Fruit fly (Drosophila melanogaster) whole organism, embryonic: Measurements from ENCODE around the gene CG17028.

Source experiments
- B-H2 ChIP-seq: fragments of 200-800 bp; sonication (Bioruptor generic); optimal IDR thresholded peaks from 2 replicates; lab custom pipeline; 2018; ENCODE audit warnings: missing biosample characterization, mild to moderate bottlenecking, missing genetic modification characterization
- CG10366 ChIP-seq: fragments of 200-800 bp; sonication (Bioruptor generic); IDR thresholded peaks from 2 replicates; pipeline ENCODE4 v1.3.6; 2022; ENCODE audit warnings: missing biosample characterization, missing genetic modification characterization
- CG11696 ChIP-seq: fragments of 200-800 bp; sonication (Bioruptor generic); IDR thresholded peaks from 2 replicates; pipeline ENCODE4 v1.3.6; 2022; ENCODE audit warnings: missing biosample characterization, missing genetic modification characterization
- CG12219 ChIP-seq: fragments of 200-800 bp; sonication (Bioruptor generic); optimal IDR thresholded peaks from 3 replicates; lab custom pipeline; 2018; ENCODE audit warnings: missing biosample characterization, mild to moderate bottlenecking, missing genetic modification characterization
- CG12769 ChIP-seq: fragments of 200-800 bp; sonication (Bioruptor generic); optimal IDR thresholded peaks from 2 replicates; lab custom pipeline; 2019; ENCODE audit warnings: missing biosample characterization, mild to moderate bottlenecking, missing genetic modification characterization, moderate library complexity
- CG14050 ChIP-seq: fragments of 200-800 bp; sonication (Bioruptor generic); IDR thresholded peaks from 3 replicates; pipeline ENCODE4 v1.3.6; 2022; ENCODE audit warnings: missing biosample characterization, missing genetic modification characterization
- CG16815 ChIP-seq: fragments of 200-800 bp; sonication (Bioruptor generic); optimal IDR thresholded peaks from 3 replicates; lab custom pipeline; 2017; ENCODE audit warnings: missing biosample characterization, mild to moderate bottlenecking, missing genetic modification characterization
- CG17359 ChIP-seq: fragments of 200-800 bp; sonication (Bioruptor generic); optimal IDR thresholded peaks from 3 replicates; lab custom pipeline; 2018; ENCODE audit warnings: missing biosample characterization, mild to moderate bottlenecking, missing genetic modification characterization, moderate library complexity
- CG17802 ChIP-seq: fragments of 200-800 bp; sonication (Bioruptor generic); optimal IDR thresholded peaks from 2 replicates; lab custom pipeline; 2018; ENCODE audit warnings: missing biosample characterization, mild to moderate bottlenecking, missing genetic modification characterization, moderate library complexity
- CG17912 ChIP-seq: fragments of 200-800 bp; sonication (Bioruptor generic); optimal IDR thresholded peaks from 2 replicates; lab custom pipeline; 2018; ENCODE audit warnings: missing biosample characterization, mild to moderate bottlenecking, missing genetic modification characterization
- CG2129 ChIP-seq: fragments of 200-800 bp; sonication (Bioruptor generic); IDR thresholded peaks from 2 replicates; pipeline ENCODE4 v1.3.6; 2022; ENCODE audit warnings: missing biosample characterization, missing genetic modification characterization; ENCODE audit not compliant: partially characterized antibody
- CG2712 ChIP-seq: fragments of 200-800 bp; optimal IDR thresholded peaks from 3 replicates; lab custom pipeline; 2019; ENCODE audit warnings: missing biosample characterization, mild to moderate bottlenecking, missing genetic modification characterization, moderate library complexity
- CG3065 ChIP-seq: fragments of 200-800 bp; sonication (Bioruptor generic); optimal IDR thresholded peaks from 2 replicates; lab custom pipeline; 2016; ENCODE audit warnings: missing biosample characterization, missing genetic modification characterization
- CG3407 ChIP-seq: fragments of 200-800 bp; sonication (Bioruptor generic); optimal IDR thresholded peaks from 2 replicates; lab custom pipeline; 2018; ENCODE audit warnings: missing biosample characterization, mild to moderate bottlenecking, missing genetic modification characterization
- CG6175 ChIP-seq: fragments of 200-800 bp; sonication (Bioruptor generic); IDR thresholded peaks from 3 replicates; pipeline ENCODE4 v1.3.6; 2022; ENCODE audit warnings: missing biosample characterization, missing genetic modification characterization
- CG6765 ChIP-seq: fragments of 200-800 bp; sonication (Bioruptor generic); optimal IDR thresholded peaks from 3 replicates; lab custom pipeline; 2017; ENCODE audit warnings: missing biosample characterization, mild to moderate bottlenecking, missing genetic modification characterization
- CG7745 ChIP-seq: fragments of 200-800 bp; sonication (Bioruptor generic); optimal IDR thresholded peaks from 2 replicates; lab custom pipeline; 2018; ENCODE audit warnings: missing biosample characterization, mild to moderate bottlenecking, missing genetic modification characterization, moderate library complexity
- CG7928 ChIP-seq: fragments of 200-800 bp; sonication (Bioruptor generic); optimal IDR thresholded peaks from 2 replicates; lab custom pipeline; 2017; ENCODE audit warnings: missing biosample characterization, mild to moderate bottlenecking, missing genetic modification characterization
- CG7987 ChIP-seq: fragments of 200-800 bp; sonication (Bioruptor generic); optimal IDR thresholded peaks from 2 replicates; lab custom pipeline; 2018; ENCODE audit warnings: missing biosample characterization, mild to moderate bottlenecking, missing genetic modification characterization, moderate library complexity
- CG9437 ChIP-seq: fragments of 200-800 bp; sonication (Bioruptor generic); optimal IDR thresholded peaks from 2 replicates; lab custom pipeline; 2018; ENCODE audit warnings: missing biosample characterization, mild to moderate bottlenecking, missing genetic modification characterization
- Dfd ChIP-seq, 2 experiments: fragments of >200 bp; optimal IDR thresholded peaks; 2 replicates each; lab custom pipeline; 2017; ENCODE audit warnings: missing biosample characterization in 2 of 2, missing genetic modification characterization in 2 of 2
- Dip2 ChIP-seq: fragments of 200-800 bp; sonication (Bioruptor generic); IDR thresholded peaks from 2 replicates; pipeline ENCODE4 v1.3.6; 2022; ENCODE audit warnings: missing biosample characterization, missing genetic modification characterization
- Dref ChIP-seq: fragments of 200-800 bp; sonication (Bioruptor generic); IDR thresholded peaks from 2 replicates; pipeline ENCODE4 v1.3.6; 2022; ENCODE audit warnings: missing biosample characterization, missing genetic modification characterization
- HLHmδ ChIP-seq: fragments of 200-800 bp; sonication (Bioruptor generic); optimal IDR thresholded peaks from 2 replicates; lab custom pipeline; 2018; ENCODE audit warnings: missing biosample characterization, mild to moderate bottlenecking, missing genetic modification characterization, moderate library complexity
- Hmr ChIP-seq: fragments of 200-800 bp; sonication (Bioruptor generic); optimal IDR thresholded peaks from 3 replicates; lab custom pipeline; 2017; ENCODE audit warnings: mild to moderate bottlenecking, missing biosample characterization, missing genetic modification reagents, missing genetic modification characterization
- Med ChIP-seq: fragments of 200-800 bp; sonication (Bioruptor generic); peaks from one replicate; lab custom pipeline; 2016; ENCODE audit warnings: missing biosample characterization, missing genetic modification characterization, mild to moderate bottlenecking, inconsistent platforms, moderate library complexity
- NK7.1 ChIP-seq: fragments of 200-800 bp; sonication (Bioruptor generic); optimal IDR thresholded peaks from 3 replicates; lab custom pipeline; 2016; ENCODE audit warnings: missing biosample characterization, missing genetic modification characterization
- Nf-YC ChIP-seq: fragments of 200-800 bp; optimal IDR thresholded peaks from 3 replicates; lab custom pipeline; 2019; ENCODE audit warnings: missing biosample characterization, mild to moderate bottlenecking, missing genetic modification characterization, moderate library complexity
- Ravus ChIP-seq: fragments of 200-800 bp; sonication (Bioruptor generic); IDR thresholded peaks from 2 replicates; pipeline ENCODE4 v1.3.6; 2022; ENCODE audit warnings: missing biosample characterization, missing genetic modification characterization
- Rfx ChIP-seq: fragments of 200-800 bp; sonication (Bioruptor generic); IDR thresholded peaks from 2 replicates; pipeline ENCODE4 v1.3.6; 2022; ENCODE audit warnings: missing biosample characterization, missing genetic modification characterization
- ato ChIP-seq: fragments of 200-800 bp; sonication (Bioruptor generic); IDR thresholded peaks from 2 replicates; pipeline ENCODE4 v1.3.6; 2022; ENCODE audit warnings: missing biosample characterization, missing genetic modification characterization; ENCODE audit not compliant: partially characterized antibody
- bcd ChIP-seq: fragments of 200-800 bp; sonication (Bioruptor generic); optimal IDR thresholded peaks from 2 replicates; lab custom pipeline; 2017; ENCODE audit warnings: missing biosample characterization, mild to moderate bottlenecking, missing genetic modification characterization
- bigmax ChIP-seq: fragments of 200-800 bp; sonication (Bioruptor generic); optimal IDR thresholded peaks from 2 replicates; lab custom pipeline; 2018; ENCODE audit warnings: missing biosample characterization, mild to moderate bottlenecking, missing genetic modification characterization
- cg ChIP-seq: fragments of 200-800 bp; sonication (Bioruptor generic); optimal IDR thresholded peaks from 3 replicates; lab custom pipeline; 2019; ENCODE audit warnings: missing biosample characterization, mild to moderate bottlenecking, missing genetic modification characterization, moderate library complexity
- ci ChIP-seq: fragments of 200-800 bp; sonication (Bioruptor generic); IDR thresholded peaks from 3 replicates; pipeline ENCODE4 v1.3.6; 2022; ENCODE audit warnings: missing biosample characterization, missing genetic modification characterization
- fd3F ChIP-seq: fragments of 200-800 bp; sonication (Bioruptor generic); optimal IDR thresholded peaks from 2 replicates; lab custom pipeline; 2018; ENCODE audit warnings: missing biosample characterization, mild to moderate bottlenecking, missing genetic modification characterization, moderate library complexity
- fru ChIP-seq: fragments of >200 bp; optimal IDR thresholded peaks from 2 replicates; lab custom pipeline; 2017
- gcm ChIP-seq: fragments of 200-800 bp; sonication (Bioruptor generic); optimal IDR thresholded peaks from 2 replicates; lab custom pipeline; 2019; ENCODE audit warnings: missing biosample characterization, mild to moderate bottlenecking, missing genetic modification characterization, moderate library complexity
- grau ChIP-seq: fragments of 200-800 bp; optimal IDR thresholded peaks from 3 replicates; lab custom pipeline; 2019; ENCODE audit warnings: missing biosample characterization, mild to moderate bottlenecking, missing genetic modification characterization, moderate library complexity
- mirr ChIP-seq: fragments of 200-800 bp; sonication (Bioruptor generic); optimal IDR thresholded peaks from 3 replicates; lab custom pipeline; 2018; ENCODE audit warnings: missing biosample characterization, mild to moderate bottlenecking, missing genetic modification characterization
- nerfin-1 ChIP-seq: fragments of 200-800 bp; sonication (Bioruptor generic); optimal IDR thresholded peaks from 3 replicates; lab custom pipeline; 2019; ENCODE audit warnings: missing biosample characterization, mild to moderate bottlenecking, missing genetic modification characterization, moderate library complexity
- pfk ChIP-seq: fragments of 200-800 bp; sonication (Bioruptor generic); optimal IDR thresholded peaks from 2 replicates; lab custom pipeline; 2018; ENCODE audit warnings: missing biosample characterization, mild to moderate bottlenecking, missing genetic modification characterization, moderate library complexity
- pho ChIP-seq: fragments of 200-800 bp; sonication (Bioruptor generic); optimal IDR thresholded peaks from 2 replicates; lab custom pipeline; 2016; ENCODE audit warnings: missing biosample characterization, missing genetic modification characterization
- pros ChIP-seq: fragments of 200-800 bp; sonication (Bioruptor generic); optimal IDR thresholded peaks from 3 replicates; lab custom pipeline; 2019; ENCODE audit warnings: missing biosample characterization, mild to moderate bottlenecking, missing genetic modification characterization, moderate library complexity
- ranshi ChIP-seq: fragments of 200-800 bp; sonication (Bioruptor generic); IDR thresholded peaks from 2 replicates; pipeline ENCODE4 v1.3.6; 2022; ENCODE audit warnings: missing biosample characterization, missing genetic modification characterization
- rib ChIP-seq: fragments of 200-800 bp; sonication (Bioruptor generic); IDR thresholded peaks from 2 replicates; pipeline ENCODE4 v1.3.6; 2022; ENCODE audit warnings: missing biosample characterization, missing genetic modification characterization
- sisA ChIP-seq: fragments of 200-800 bp; sonication (Bioruptor generic); IDR thresholded peaks from 2 replicates; pipeline ENCODE4 v1.3.6; 2022; ENCODE audit warnings: missing biosample characterization, missing genetic modification characterization
- ttk ChIP-seq: fragments of 200-800 bp; sonication (Bioruptor generic); IDR thresholded peaks from 2 replicates; pipeline ENCODE4 v2.1.2; 2022; ENCODE audit warnings: missing biosample characterization, missing genetic modification characterization
- wor ChIP-seq: fragments of 200-800 bp; sonication (Bioruptor generic); IDR thresholded peaks from 2 replicates; pipeline ENCODE4 v1.3.6; 2022; ENCODE audit warnings: missing biosample characterization, missing genetic modification characterization
- z ChIP-seq: fragments of 200-800 bp; sonication (Bioruptor generic); IDR thresholded peaks from 3 replicates; pipeline ENCODE4 v1.3.6; 2022; ENCODE audit warnings: missing biosample characterization, missing genetic modification characterization

Gene CG17028

dm6 chr3L:15982783-15983432, 4.6 kb downstream of the CG17028 start, which contains the start of the genes brm and Arl1 (continued):
- TF ChIP-seq CG6765 (peak; percentile 96), CG10366 (GFP tag; lab: Robert Waterston, UW) (peak; percentile 99), CG12769 (tag; lab: Kevin White, UChicago) (peak; percentile 95), Hmr (GFP tag; lab: Kevin White, UChicago) (peak; percentile 97), bcd (GFP tag; lab: Kevin White, UChicago) (peak; percentile 99), CG12219 (GFP tag; lab: Kevin White, UChicago) (peak; percentile 90), rib (GFP tag; lab: Robert Waterston, UW) (peak; percentile 99), Med (peak; percentile 98), ato (no peak), CG17359 (peak; percentile 98), nerfin-1 (tag; lab: Kevin White, UChicago) (peak; percentile 97), CG9437 (GFP tag; lab: Kevin White, UChicago) (peak; percentile 90), CG7928 (GFP tag; lab: Kevin White, UChicago) (peak; percentile 83), pros (GFP tag; lab: Kevin White, UChicago) (peak; percentile 76), mirr (GFP tag; lab: Kevin White, UChicago) (peak; percentile 97), fru (lab: Kevin White, UChicago) (no peak), Dfd (GFP tag; optimal IDR thresholded peaks at IDR 0.05; lab: Kevin White, UChicago) (peak in 1 of 2 experiments; percentile 8), Rfx (GFP tag; lab: Robert Waterston, UW) (peak; percentile 100), z (peak; percentile 79), CG2712 (tag; lab: Kevin White, UChicago) (peak; percentile 99), CG16815 (GFP tag; lab: Kevin White, UChicago) (peak; percentile 97), B-H2 (peak; percentile 99), CG11696 (GFP tag; lab: Robert Waterston, UW) (peak; percentile 94), CG2129 (no peak), cg (GFP tag; lab: Kevin White, UChicago) (no peak), ranshi (GFP tag; lab: Robert Waterston, UW) (peak; percentile 99), pho (GFP tag; lab: Kevin White, UChicago) (peak; percentile 91), grau (tag; lab: Kevin White, UChicago) (peak; percentile 98), CG17912 (GFP tag; lab: Kevin White, UChicago) (peak; percentile 98), NK7.1 (peak; percentile 52), Dip2 (GFP tag; lab: Robert Waterston, UW) (peak; percentile 80), Ravus (GFP tag; lab: Robert Waterston, UW) (peak; percentile 97), CG3407 (GFP tag; lab: Kevin White, UChicago) (peak; percentile 94), CG7987 (GFP tag; lab: Kevin White, UChicago) (peak; percentile 96), bigmax (GFP tag; lab: Kevin White, UChicago) (peak; percentile 55), gcm (GFP tag; lab: Kevin White, UChicago) (peak; percentile 94), sisA (GFP tag; lab: Robert Waterston, UW) (peak; percentile 99), Nf-YC (tag; lab: Kevin White, UChicago) (peak; percentile 94), CG3065 (peak; percentile 93), CG7745 (peak; percentile 33), CG6175 (GFP tag; lab: Robert Waterston, UW) (peak; percentile 99), CG14050 (GFP tag; lab: Robert Waterston, UW) (peak; percentile 98), ttk (GFP tag; lab: Robert Waterston, UW) (peak; percentile 99), CG17802 (peak; percentile 93), HLHmδ (GFP tag; lab: Kevin White, UChicago) (no peak), pfk (GFP tag; lab: Kevin White, UChicago) (peak; percentile 82), wor (GFP tag; lab: Robert Waterston, UW) (peak; percentile 98), ci (GFP tag; lab: Robert Waterston, UW) (peak; percentile 99), Dref (peak; percentile 54), fd3F (GFP tag; lab: Kevin White, UChicago) (peak; percentile 98)
